Worm (Caenorhabditis elegans): Measurements from ENCODE around the gene C04B4.4.

C04B4.4 gene

ce11 chrX:12260381-12260931 is 30.2 kb upstream of the C04B4.4 start, which contains the start of gene E01G6.1:
E01G6.1 (plus strand) TSS chrX:12260881.
- no peak for TF ChIP-seq ahr-1 (tag; optimal IDR thresholded peaks at IDR 0.05)
- no peak for TF ChIP-seq ref-2 (tag; optimal IDR thresholded peaks at IDR 0.05)
- no peak for TF ChIP-seq ceh-31 (tag; optimal IDR thresholded peaks at IDR 0.05)
- no peak for TF ChIP-seq dve-1 (tag; optimal IDR thresholded peaks at IDR 0.05)
- no peak for TF ChIP-seq pqm-1 (tag; optimal IDR thresholded peaks at IDR 0.05)
- TF ChIP-seq nfya-1 (tag; optimal IDR thresholded peaks at IDR 0.05): no peak
- no peak for TF ChIP-seq ets-4 (tag; optimal IDR thresholded peaks at IDR 0.05)
- no peak for TF ChIP-seq nhr-232 (tag; optimal IDR thresholded peaks at IDR 0.05)
- no peak for TF ChIP-seq elt-4 (tag; optimal IDR thresholded peaks at IDR 0.05)
- no peak for TF ChIP-seq odd-2 (tag; optimal IDR thresholded peaks at IDR 0.05)
- TF ChIP-seq madf-2 (tag; optimal IDR thresholded peaks at IDR 0.05): no peak

ce11 chrX:12270841-12271240 is 19.8 kb upstream of the C04B4.4 start, which contains the start of gene otpl-8:
otpl-8 (minus strand) TSS chrX:12270941.
- TF ChIP-seq ceh-19 (GFP tag; optimal IDR thresholded peaks at IDR 0.05): no peak
- no peak for TF ChIP-seq C38D4.7 (GFP tag; optimal IDR thresholded peaks at IDR 0.05)
- TF ChIP-seq ceh-14 (tag; optimal IDR thresholded peaks at IDR 0.05): no peak
- TF ChIP-seq nhr-11 (tag; optimal IDR thresholded peaks at IDR 0.05): no peak
- no peak for TF ChIP-seq pqm-1 (tag; optimal IDR thresholded peaks at IDR 0.05)
- no peak for TF ChIP-seq dve-1 (tag; optimal IDR thresholded peaks at IDR 0.05)
- TF ChIP-seq T23F11.4 (GFP tag; optimal IDR thresholded peaks at IDR 0.05): no peak
- no peak for TF ChIP-seq hlh-13 (GFP tag; optimal IDR thresholded peaks at IDR 0.05)
- no peak for TF ChIP-seq lin-11 (tag; optimal IDR thresholded peaks at IDR 0.05)
- TF ChIP-seq unc-42 (tag; optimal IDR thresholded peaks at IDR 0.05): no peak

DNA sequence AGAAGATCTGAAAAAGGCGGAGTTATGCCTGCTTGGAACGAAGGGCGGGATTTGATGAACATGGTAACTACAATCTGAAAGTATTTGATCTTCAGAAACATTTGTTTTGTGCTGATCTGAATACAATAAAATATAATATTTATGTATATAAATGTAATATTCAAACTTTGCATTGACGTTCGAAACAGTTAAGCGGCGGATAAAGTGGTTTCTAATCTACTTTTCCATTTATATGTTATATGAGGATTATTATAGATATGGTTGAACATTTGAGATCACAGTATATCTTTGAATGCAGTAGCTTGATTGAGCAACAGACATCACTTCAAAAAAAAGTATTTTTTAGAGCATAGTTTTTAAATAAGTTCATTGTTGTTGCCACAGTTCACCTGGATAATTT is 16.8 kb upstream of the C04B4.4 start, which contains the start of gene H19J13.2:
TSS of gene H19J13.2 (minus strand) at position 101 of the 400 bp plus-strand sequence.
- no peak for TF ChIP-seq K02D7.2 (tag; optimal IDR thresholded peaks at IDR 0.05)
- no peak for TF ChIP-seq npax-4 (tag; optimal IDR thresholded peaks at IDR 0.05)
- TF ChIP-seq dve-1 (tag; optimal IDR thresholded peaks at IDR 0.05): no peak
- TF ChIP-seq ceh-14 (tag; optimal IDR thresholded peaks at IDR 0.05): no peak
- no peak for TF ChIP-seq zip-5 (tag; optimal IDR thresholded peaks at IDR 0.05)
- TF ChIP-seq pax-1 (tag; optimal IDR thresholded peaks at IDR 0.05): no peak
- TF ChIP-seq unc-3 (GFP tag; conservative IDR thresholded peaks at IDR 0.05): no peak
- no peak for TF ChIP-seq unc-3 (tag; optimal IDR thresholded peaks at IDR 0.05)
- no peak for TF ChIP-seq hlh-30 (tag; optimal IDR thresholded peaks at IDR 0.05; ENCODE audit: insufficient read depth)

ce11 chrX:12275577-12275976 is 15.1 kb upstream of the C04B4.4 start, which contains the start of gene C04B4.6:
C04B4.6 (minus strand) TSS chrX:12275677.
- TF ChIP-seq tbx-7 (tag; optimal IDR thresholded peaks at IDR 0.05) (no peak), ceh-2 (tag; optimal IDR thresholded peaks at IDR 0.05) (no peak), ets-4 (tag; optimal IDR thresholded peaks at IDR 0.05) (no peak), pqm-1 (tag; optimal IDR thresholded peaks at IDR 0.05) (no peak), ceh-9 (tag; optimal IDR thresholded peaks at IDR 0.05) (no peak), ceh-22 (tag; optimal IDR thresholded peaks at IDR 0.05) (no peak), ceh-48 (tag; optimal IDR thresholded peaks at IDR 0.05) (no peak), hlh-6 (tag; optimal IDR thresholded peaks at IDR 0.05) (no peak), gmeb-2 (tag; optimal IDR thresholded peaks at IDR 0.05) (no peak), odd-2 (tag; optimal IDR thresholded peaks at IDR 0.05) (no peak), dve-1 (tag; optimal IDR thresholded peaks at IDR 0.05) (no peak), unc-42 (tag; optimal IDR thresholded peaks at IDR 0.05) (no peak)

DNA sequence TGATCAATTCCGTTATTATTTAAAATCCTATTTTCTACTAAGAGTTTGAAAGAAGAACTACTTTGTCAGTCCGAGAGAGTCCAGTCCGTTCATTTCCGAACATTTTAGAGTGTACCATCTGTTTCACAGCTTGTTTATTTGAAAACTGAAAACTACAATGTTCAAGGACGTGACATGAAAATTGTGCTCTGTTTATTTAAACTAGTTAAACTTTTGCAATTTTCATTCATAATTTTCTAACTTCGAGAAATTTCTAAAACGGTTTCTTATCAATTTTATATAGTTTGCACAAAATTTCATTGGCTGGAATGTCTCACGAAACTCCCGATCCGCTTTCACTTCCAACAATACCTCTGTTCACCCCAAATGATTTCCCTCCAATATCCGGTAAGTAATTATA is 10.2 kb upstream of the C04B4.4 start, which contains the start of gene C04B4.1:
TSS of gene C04B4.1 (plus strand) at position 301 of the 400 bp plus-strand sequence.
- no peak for TF ChIP-seq npax-4 (tag; optimal IDR thresholded peaks at IDR 0.05)
- no peak for TF ChIP-seq ceh-14 (tag; optimal IDR thresholded peaks at IDR 0.05)
- TF ChIP-seq pat-9 (tag; optimal IDR thresholded peaks at IDR 0.05): no peak
- TF ChIP-seq sox-2 (GFP tag; IDR thresholded peaks at IDR 0.05): no peak
